Worm (Caenorhabditis elegans) whole organism, early embryonic: ENCODE data around the gene nstp-5.

ENCODE experiments used
- ets-7 ChIP-seq: sonication (generic microtip); optimal IDR thresholded peaks from 2 replicates; lab custom pipeline; 2016; ENCODE audit warnings: missing genotype, missing genetic modification characterization, missing compliant biosample characterization
- pes-1 ChIP-seq: fragments of 200-800 bp; sonication (Bioruptor generic); IDR thresholded peaks from 2 replicates; pipeline ENCODE4 v1.3.6; 2022; ENCODE audit warnings: missing genetic modification reagents, missing genetic modification characterization, missing compliant biosample characterization
- tbx-11 ChIP-seq: fragments of 200-800 bp; sonication (Bioruptor generic); IDR thresholded peaks from 2 replicates; pipeline ENCODE4 v1.3.6; 2022; ENCODE audit warnings: missing genetic modification characterization, missing compliant biosample characterization

ce11 chrIV:12811554-12811953 is 43.8 kb upstream of the nstp-5 start:
- TF ChIP-seq pes-1 (GFP tag; lab: Robert Waterston, UW), result no peak
- TF ChIP-seq tbx-11 (GFP tag; lab: Robert Waterston, UW), result no peak
- TF ChIP-seq ets-7, result no peak
